Worm (Caenorhabditis elegans): ENCODE measurements around the gene T23G7.2.
A peak's percentile ranks its signal among the peaks of the same experiment; 100 is the strongest.

T23G7.2 gene

DNA sequence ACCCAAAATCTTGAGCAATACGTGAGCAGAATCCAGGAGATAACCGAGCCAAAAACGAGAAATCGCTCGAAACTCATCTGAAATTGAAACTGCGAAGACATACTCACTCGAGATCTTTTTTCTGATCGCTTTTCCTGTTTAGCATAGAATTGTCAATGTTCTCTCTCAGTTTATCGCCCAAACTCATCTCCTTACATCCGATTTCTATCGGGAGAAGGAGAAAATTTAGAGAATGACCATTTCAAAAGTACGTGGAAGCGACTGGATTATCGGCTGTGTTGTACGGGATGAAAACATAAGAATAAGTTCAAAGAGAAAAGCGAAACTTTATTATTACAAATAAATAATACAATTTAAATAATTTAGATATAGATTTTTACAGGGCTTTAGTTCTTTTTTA is at the start of gene T23G7.2:
TSS of gene T23G7.2 (minus strand) at position 101 of the 400 bp plus-strand sequence.
- TF ChIP-seq nhr-12 (tag; optimal IDR thresholded peaks at IDR 0.05) (no peak), blmp-1 (tag; optimal IDR thresholded peaks at IDR 0.05) (peak; percentile 21), C34B4.2 (tag; optimal IDR thresholded peaks at IDR 0.05) (no peak), nhr-77 (tag; optimal IDR thresholded peaks at IDR 0.05) (no peak)

- TF ChIP-seq rnt-1 (tag; optimal IDR thresholded peaks at IDR 0.05) (no peak), nhr-11 (tag; optimal IDR thresholded peaks at IDR 0.05) (no peak), nhr-47 (tag; optimal IDR thresholded peaks at IDR 0.05) (no peak), elt-3 (tag; optimal IDR thresholded peaks at IDR 0.05) (no peak), lsy-2 (tag; optimal IDR thresholded peaks at IDR 0.05) (no peak), isw-1 (GFP tag; IDR thresholded peaks at IDR 0.05) (no peak), hlh-17 (GFP tag; optimal IDR thresholded peaks at IDR 0.05; ENCODE audit: borderline replicate concordance) (no peak), fkh-10 (GFP tag; optimal IDR thresholded peaks at IDR 0.05) (no peak), pag-3 (tag; optimal IDR thresholded peaks at IDR 0.05; ENCODE audit: borderline replicate concordance, insufficient read depth) (no peak), snu-23 (GFP tag; optimal IDR thresholded peaks at IDR 0.05) (no peak), C04F5.9 (tag; optimal IDR thresholded peaks at IDR 0.05) (no peak), nhr-20 (tag; optimal IDR thresholded peaks at IDR 0.05) (no peak), irx-1 (tag; optimal IDR thresholded peaks at IDR 0.05) (no peak), fos-1 (tag; optimal IDR thresholded peaks at IDR 0.05) (no peak), sox-4 (tag; optimal IDR thresholded peaks at IDR 0.05) (no peak), C16A3.4 (tag; optimal IDR thresholded peaks at IDR 0.05) (no peak), unc-30 (tag; optimal IDR thresholded peaks at IDR 0.05) (no peak), efl-1 (optimal IDR thresholded peaks at IDR 0.05) (no peak), efl-1 (GFP tag; optimal IDR thresholded peaks at IDR 0.05 in 1 of 2) (no peak), nhr-77 (tag; optimal IDR thresholded peaks at IDR 0.05) (no peak)
Observed at ce11 chrII:9213055-9213708, 40.4 kb upstream of the T23G7.2 start, which contains the start of gene znfx-1. Gene znfx-1 (plus strand): TSS chrII:9213658.

DNA sequence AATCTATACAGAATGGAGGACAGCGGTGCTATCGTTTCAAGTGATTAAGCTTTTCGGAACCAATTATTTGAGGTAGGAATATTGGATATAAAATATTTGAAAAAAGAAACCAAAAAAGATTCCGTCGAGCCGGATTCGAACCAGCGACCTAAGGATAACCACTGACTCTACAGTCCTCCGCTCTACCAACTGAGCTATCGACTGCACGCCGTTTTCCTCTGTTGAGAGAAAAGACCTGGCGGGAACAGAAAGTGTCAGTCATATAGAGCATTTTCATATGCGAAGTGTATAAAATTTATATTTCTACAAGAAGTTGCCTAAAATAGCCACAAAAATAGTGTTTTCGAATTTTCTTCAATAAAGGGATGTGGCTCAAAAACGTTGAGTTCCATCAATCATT is 38.9 kb upstream of the T23G7.2 start:
- TF ChIP-seq C04F5.9 (tag; optimal IDR thresholded peaks at IDR 0.05) = no peak
- peak in 1 of 2 experiments; percentile 32 for TF ChIP-seq efl-1 (optimal IDR thresholded peaks at IDR 0.05)
- no peak for TF ChIP-seq efl-1 (GFP tag; optimal IDR thresholded peaks at IDR 0.05 in 1 of 2)
- peak; percentile 58 for TF ChIP-seq nhr-85 (tag)
- TF ChIP-seq elt-2 (tag; optimal IDR thresholded peaks at IDR 0.05) = peak; percentile 53
- TF ChIP-seq snu-23 (GFP tag; optimal IDR thresholded peaks at IDR 0.05) = peak; percentile 42
- TF ChIP-seq rnt-1 (tag; optimal IDR thresholded peaks at IDR 0.05) = peak; percentile 20
- peak; percentile 43 for TF ChIP-seq nhr-20 (tag; optimal IDR thresholded peaks at IDR 0.05)
- no peak for TF ChIP-seq hlh-17 (GFP tag; optimal IDR thresholded peaks at IDR 0.05; ENCODE audit: borderline replicate concordance)
- TF ChIP-seq egl-27 (tag; optimal IDR thresholded peaks at IDR 0.05) = no peak
- TF ChIP-seq unc-86 (tag; optimal IDR thresholded peaks at IDR 0.05) = no peak
- no peak for TF ChIP-seq ztf-11 (tag; optimal IDR thresholded peaks at IDR 0.05)
- TF ChIP-seq F16B12.6 (tag; optimal IDR thresholded peaks at IDR 0.05) = no peak
- peak; percentile 92 for TF ChIP-seq snpc-4 (tag; optimal IDR thresholded peaks at IDR 0.05)
- TF ChIP-seq nhr-90 (tag; optimal IDR thresholded peaks at IDR 0.05; ENCODE audit: poor library complexity) = peak; percentile 42
- TF ChIP-seq swsn-7 (tag; optimal IDR thresholded peaks at IDR 0.05) = peak; percentile 14
- TF ChIP-seq lin-35 (GFP tag; optimal IDR thresholded peaks at IDR 0.05) = peak in 1 of 2 experiments; percentile 28

ce11 chrII:9210076-9210475 is 37.3 kb upstream of the T23G7.2 start, which contains the start of gene ZK1067.4:
Gene ZK1067.4 (plus strand): TSS chrII:9210376.
- no peak for TF ChIP-seq unc-130 (tag; optimal IDR thresholded peaks at IDR 0.05)
- TF ChIP-seq pag-3 (tag; optimal IDR thresholded peaks at IDR 0.05; ENCODE audit: borderline replicate concordance, insufficient read depth) = no peak
- no peak for TF ChIP-seq lin-13 (GFP tag; optimal IDR thresholded peaks at IDR 0.05)
- TF ChIP-seq unc-86 (tag; optimal IDR thresholded peaks at IDR 0.05) = no peak

Data from whole organism, L1 larva.